Worm (Caenorhabditis elegans): ENCODE data around the gene W06F12.2.

- TF ChIP-seq unc-62 (GFP tag; optimal IDR thresholded peaks at IDR 0.05) (no peak), ceh-8 (GFP tag; optimal IDR thresholded peaks at IDR 0.05) (no peak), sup-37 (GFP tag; optimal IDR thresholded peaks at IDR 0.05) (no peak), ces-1 (GFP tag; optimal IDR thresholded peaks at IDR 0.05) (no peak), blmp-1 (tag; optimal IDR thresholded peaks at IDR 0.05) (no peak), pqm-1 (tag; optimal IDR thresholded peaks at IDR 0.05) (no peak), fos-1 (tag; optimal IDR thresholded peaks at IDR 0.05) (no peak), lin-35 (GFP tag; optimal IDR thresholded peaks at IDR 0.05) (no peak), lin-13 (GFP tag; optimal IDR thresholded peaks at IDR 0.05) (no peak), isw-1 (GFP tag; IDR thresholded peaks at IDR 0.05) (no peak), nhr-19 (GFP tag; conservative IDR thresholded peaks at IDR 0.05) (no peak), lir-3 (tag; optimal IDR thresholded peaks at IDR 0.05; ENCODE audit: poor library complexity) (no peak), lsy-2 (tag; optimal IDR thresholded peaks at IDR 0.05) (no peak), nhr-11 (tag; optimal IDR thresholded peaks at IDR 0.05) (no peak)
Observed at ce11 chrIII:13761022-13761421, 29.5 kb upstream of the W06F12.2 start.

Data from whole organism, L1 larva.